Worm (Caenorhabditis elegans): ENCODE results near the gene T09F5.10.

DNA sequence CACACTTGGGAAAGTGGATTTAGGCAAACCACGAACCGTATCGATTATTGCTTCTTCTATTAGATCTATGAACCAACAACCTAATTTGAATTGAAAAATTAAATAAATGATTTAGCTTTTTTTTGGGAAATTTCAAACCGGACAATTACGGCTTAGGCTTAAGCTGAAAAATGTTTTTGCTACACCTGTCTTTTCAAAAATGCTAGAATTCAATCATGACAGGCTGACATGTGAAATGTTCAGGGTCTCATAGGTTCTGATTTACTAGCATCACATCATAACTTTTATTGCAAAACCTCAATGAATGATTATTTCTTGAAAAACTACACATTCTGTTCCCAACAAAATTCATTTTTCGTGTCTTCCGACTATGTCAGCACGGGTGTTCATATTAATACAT is 26.6 kb upstream of the T09F5.10 start, which contains the start of gene srh-55:
- TF ChIP-seq ces-1 (GFP tag; optimal IDR thresholded peaks at IDR 0.05) = no peak
- no peak for TF ChIP-seq sdz-12 (GFP tag; optimal IDR thresholded peaks at IDR 0.05)
- TF ChIP-seq hlh-30 (tag; optimal IDR thresholded peaks at IDR 0.05; ENCODE audit: insufficient read depth) = no peak
- TF ChIP-seq zag-1 (tag; optimal IDR thresholded peaks at IDR 0.05) = no peak
- TF ChIP-seq unc-62 (GFP tag; optimal IDR thresholded peaks at IDR 0.05 in 1 of 2) = peak in 1 of 2 experiments; percentile 77
- no peak for TF ChIP-seq unc-62 (tag; optimal IDR thresholded peaks at IDR 0.05)
- TF ChIP-seq aly-2 (tag; optimal IDR thresholded peaks at IDR 0.05) = no peak
- no peak for TF ChIP-seq lin-15B (tag; optimal IDR thresholded peaks at IDR 0.05)
- TF ChIP-seq ztf-7 (tag; optimal IDR thresholded peaks at IDR 0.05) = no peak
